Worm (Caenorhabditis elegans) whole organism, L1 larva: ENCODE measurements around the gene jmjd-4.

Experiments
- C04F5.9 ChIP-seq: sonication (generic microtip); optimal IDR thresholded peaks from 2 replicates; lab custom pipeline; 2016; ENCODE audit warnings: missing genetic modification characterization, missing compliant biosample characterization
- F16B12.6 ChIP-seq: fragments of 150-350 bp; optimal IDR thresholded peaks from 2 replicates; lab custom pipeline; 2014; ENCODE audit warnings: missing biosample characterization, missing genetic modification characterization
- aha-1 ChIP-seq: fragments of 150-350 bp; optimal IDR thresholded peaks from 2 replicates; lab custom pipeline; 2014; ENCODE audit warnings: missing biosample characterization, missing genetic modification characterization
- ama-1 ChIP-seq: fragments of 150-350 bp; optimal IDR thresholded peaks from 2 replicates; lab custom pipeline; 2014
- blmp-1 ChIP-seq: fragments of 150-350 bp; optimal IDR thresholded peaks from 2 replicates; lab custom pipeline; 2014; ENCODE audit warnings: missing biosample characterization, missing genetic modification characterization
- ceh-63 ChIP-seq: fragments of 200-800 bp; sonication (Bioruptor generic); optimal IDR thresholded peaks from 2 replicates; lab custom pipeline; 2018; ENCODE audit warnings: mild to moderate bottlenecking, missing genetic modification characterization, missing compliant biosample characterization
- ceh-8 ChIP-seq: fragments of 200-800 bp; sonication (Bioruptor generic); optimal IDR thresholded peaks from 2 replicates; lab custom pipeline; 2018; ENCODE audit warnings: mild to moderate bottlenecking, missing genetic modification characterization, moderate library complexity, missing compliant biosample characterization
- ceh-82 ChIP-seq, 3 experiments: fragments of 150-350 bp in 1 of 3; sonication (generic microtip) in 2 of 3; optimal IDR thresholded peaks; 2 replicates each; lab custom pipeline; 2014 to 2017; ENCODE audit warnings: missing biosample characterization in 3 of 3, missing genetic modification characterization in 3 of 3
- ceh-90 ChIP-seq: sonication (generic microtip); optimal IDR thresholded peaks from 2 replicates; lab custom pipeline; 2016; ENCODE audit warnings: missing genetic modification characterization, missing compliant biosample characterization
- dsc-1 ChIP-seq: sonication (generic microtip); optimal IDR thresholded peaks from 2 replicates; lab custom pipeline; 2016; ENCODE audit warnings: mild to moderate bottlenecking, missing genetic modification characterization, missing compliant biosample characterization
- efl-1 ChIP-seq, 4 experiments: fragments of 150-350 bp; optimal IDR thresholded peaks in 3 of 4; peaks in 1 of 4; 1 replicate in 1 of 4; 2 replicates in 3 of 4; lab custom pipeline; 2014; ENCODE audit warnings: missing biosample characterization in 2 of 4, missing genetic modification characterization in 2 of 4, missing genetic modification reagents in 2 of 4
- elt-2 ChIP-seq: sonication (generic microtip); optimal IDR thresholded peaks from 2 replicates; lab custom pipeline; 2016; ENCODE audit warnings: missing genetic modification characterization, mild to moderate bottlenecking, inconsistent platforms, missing compliant biosample characterization, missing genetic modification reagents
- fkh-10 ChIP-seq: sonication (generic microtip); optimal IDR thresholded peaks from 2 replicates; lab custom pipeline; 2017; ENCODE audit warnings: missing biosample characterization, missing genetic modification reagents, missing genetic modification characterization
- hlh-17 ChIP-seq: fragments of 200-800 bp; sonication (Bioruptor generic); optimal IDR thresholded peaks from 2 replicates; lab custom pipeline; 2018; ENCODE audit warnings: missing genetic modification characterization, mild to moderate bottlenecking, missing compliant biosample characterization, moderate library complexity, borderline replicate concordance
- isw-1 ChIP-seq: fragments of 200-800 bp; sonication (Bioruptor generic); IDR thresholded peaks from 2 replicates; pipeline ENCODE4 v1.3.6; 2022; ENCODE audit warnings: missing genetic modification characterization, missing compliant biosample characterization
- jun-1 ChIP-seq: fragments of 150-350 bp; optimal IDR thresholded peaks from 2 replicates; lab custom pipeline; 2014; ENCODE audit warnings: missing biosample characterization, missing genetic modification reagents, missing genetic modification characterization
- lin-13 ChIP-seq: fragments of 150-350 bp; optimal IDR thresholded peaks from 2 replicates; lab custom pipeline; 2014; ENCODE audit warnings: missing biosample characterization, missing genetic modification reagents, missing genetic modification characterization
- lin-14 ChIP-seq: fragments of 200-800 bp; sonication (Bioruptor generic); optimal IDR thresholded peaks from 2 replicates; lab custom pipeline; 2018; ENCODE audit warnings: mild to moderate bottlenecking, missing genetic modification characterization, moderate library complexity, missing compliant biosample characterization
- lin-35 ChIP-seq, 2 experiments: fragments of 150-350 bp; optimal IDR thresholded peaks; 2 replicates each; lab custom pipeline; 2014; ENCODE audit warnings: missing biosample characterization in 2 of 2, missing genetic modification characterization in 2 of 2, missing genetic modification reagents in 2 of 2
- lin-39 ChIP-seq: fragments of 150-350 bp; optimal IDR thresholded peaks from 2 replicates; lab custom pipeline; 2014; ENCODE audit warnings: missing biosample characterization, missing genetic modification reagents, missing genetic modification characterization
- lir-3 ChIP-seq: sonication (generic microtip); optimal IDR thresholded peaks from 2 replicates; lab custom pipeline; 2016; ENCODE audit warnings: mild to moderate bottlenecking, missing genetic modification characterization, moderate library complexity, missing compliant biosample characterization; ENCODE audit not compliant: poor library complexity
- lsy-2 ChIP-seq, 2 experiments: fragments of 150-350 bp; optimal IDR thresholded peaks; 2 replicates each; lab custom pipeline; 2014; ENCODE audit warnings: missing biosample characterization in 2 of 2, missing genetic modification characterization in 2 of 2
- mdl-1 ChIP-seq, 2 experiments: fragments of 150-350 bp; optimal IDR thresholded peaks; 2 replicates each; lab custom pipeline; 2014 to 2017; ENCODE audit warnings: missing biosample characterization in 2 of 2, missing genetic modification characterization in 2 of 2, inconsistent platforms in 1 of 2
- nhr-47 ChIP-seq: sonication (generic microtip); optimal IDR thresholded peaks from 2 replicates; lab custom pipeline; 2016; ENCODE audit warnings: mild to moderate bottlenecking, missing genetic modification characterization, moderate library complexity, missing compliant biosample characterization
- nhr-85 ChIP-seq: sonication (generic microtip); peaks from one replicate; lab custom pipeline; 2016; ENCODE audit warnings: missing genetic modification characterization, inconsistent platforms, missing compliant biosample characterization
- nhr-90 ChIP-seq: sonication (generic microtip); optimal IDR thresholded peaks from 2 replicates; lab custom pipeline; 2016; ENCODE audit warnings: mild to moderate bottlenecking, missing genetic modification characterization, missing compliant biosample characterization; ENCODE audit not compliant: poor library complexity
- pag-3 ChIP-seq: sonication (generic microtip); optimal IDR thresholded peaks from 2 replicates; lab custom pipeline; 2017; ENCODE audit warnings: missing genetic modification characterization, mild to moderate bottlenecking, missing compliant biosample characterization, antibody characterized with exemption, borderline replicate concordance; ENCODE audit not compliant: insufficient read depth
- pax-3 ChIP-seq: fragments of 200-800 bp; sonication (Bioruptor generic); optimal IDR thresholded peaks from 2 replicates; lab custom pipeline; 2018; ENCODE audit warnings: mild to moderate bottlenecking, missing genetic modification characterization, moderate library complexity, missing compliant biosample characterization
- pqm-1 ChIP-seq: sonication (generic microtip); optimal IDR thresholded peaks from 3 replicates; lab custom pipeline; 2017; ENCODE audit warnings: missing biosample characterization, missing genetic modification characterization
- skn-1 ChIP-seq: fragments of 150-350 bp; optimal IDR thresholded peaks from 2 replicates; lab custom pipeline; 2014; ENCODE audit warnings: missing biosample characterization, missing genetic modification characterization
- sox-4 ChIP-seq: sonication (generic microtip); optimal IDR thresholded peaks from 2 replicates; lab custom pipeline; 2016; ENCODE audit warnings: missing genetic modification characterization, missing compliant biosample characterization
- swsn-7 ChIP-seq: sonication (generic microtip); optimal IDR thresholded peaks from 2 replicates; lab custom pipeline; 2016; ENCODE audit warnings: missing genetic modification characterization, missing compliant biosample characterization
- unc-130 ChIP-seq: fragments of 150-350 bp; optimal IDR thresholded peaks from 2 replicates; lab custom pipeline; 2017; ENCODE audit warnings: missing biosample characterization, missing genetic modification characterization, inconsistent platforms
- unc-30 ChIP-seq: sonication (generic microtip); optimal IDR thresholded peaks from 2 replicates; lab custom pipeline; 2017; ENCODE audit warnings: missing biosample characterization, missing genetic modification characterization
- unc-86 ChIP-seq: sonication (generic microtip); optimal IDR thresholded peaks from 2 replicates; lab custom pipeline; 2016; ENCODE audit warnings: missing genetic modification characterization, missing compliant biosample characterization
- unc-98 ChIP-seq: fragments of 200-800 bp; sonication (Bioruptor generic); IDR thresholded peaks from 2 replicates; pipeline ENCODE4 v1.3.6; 2022; ENCODE audit warnings: missing genetic modification characterization, missing compliant biosample characterization
- xbp-1 ChIP-seq: sonication (generic microtip); optimal IDR thresholded peaks from 2 replicates; lab custom pipeline; 2016; ENCODE audit warnings: missing genetic modification characterization, missing compliant biosample characterization
- zag-1 ChIP-seq: fragments of 150-350 bp; optimal IDR thresholded peaks from 2 replicates; lab custom pipeline; 2014; ENCODE audit warnings: missing biosample characterization, missing genetic modification characterization
- ztf-4 ChIP-seq: fragments of 150-350 bp; optimal IDR thresholded peaks from 2 replicates; lab custom pipeline; 2014; ENCODE audit warnings: missing biosample characterization, missing genetic modification characterization

Gene jmjd-4

ce11 chrIII:10355382-10355781 lies 21.6 kb upstream of the jmjd-4 start, which contains the start of gene spp-1:
TSS of gene spp-1 (minus strand) at chrIII:10355668.
- TF ChIP-seq lin-35 (GFP tag; optimal IDR thresholded peaks at IDR 0.05; lab: Kevin White, UChicago), result peak in 1 of 2 experiments; percentile 26
- peak; percentile 37 for TF ChIP-seq ama-1
- TF ChIP-seq lsy-2 (tag; optimal IDR thresholded peaks at IDR 0.05; lab: Kevin White, UChicago), result peak in 1 of 2 experiments; percentile 3
- TF ChIP-seq jun-1 (tag; lab: Kevin White, UChicago), result no peak
- TF ChIP-seq pqm-1 (tag; lab: Kevin White, UChicago), result peak; percentile 44
- no peak for TF ChIP-seq ceh-63 (GFP tag; lab: Kevin White, UChicago)
- TF ChIP-seq efl-1 (optimal IDR thresholded peaks at IDR 0.05; lab: Kevin White, UChicago), result no peak
- TF ChIP-seq efl-1 (GFP tag; optimal IDR thresholded peaks at IDR 0.05 in 1 of 2; lab: Kevin White, UChicago), result peak in 1 of 2 experiments; percentile 35
- peak; percentile 83 for TF ChIP-seq elt-2 (tag; lab: Kevin White, UChicago)

ce11 chrIII:10354591-10354990 lies 20.8 kb upstream of the jmjd-4 start:
- TF ChIP-seq nhr-90 (no peak), lin-14 (GFP tag; lab: Kevin White, UChicago) (no peak), hlh-17 (no peak), isw-1 (GFP tag; lab: Robert Waterston, UW) (no peak), nhr-47 (no peak), unc-86 (tag; lab: Kevin White, UChicago) (no peak), ceh-82 (tag; optimal IDR thresholded peaks at IDR 0.05; lab: Kevin White, UChicago) (no peak)
- TF ChIP-seq, all 84 proteins: peak for 0

- TF ChIP-seq efl-1 (optimal IDR thresholded peaks at IDR 0.05; lab: Kevin White, UChicago) (no peak), efl-1 (GFP tag; optimal IDR thresholded peaks at IDR 0.05 in 1 of 2; lab: Kevin White, UChicago) (peak in 1 of 2 experiments; percentile 22), xbp-1 (no peak), blmp-1 (tag; lab: Kevin White, UChicago) (peak; percentile 79), lin-39 (no peak), unc-30 (tag; lab: Kevin White, UChicago) (no peak), zag-1 (tag; lab: Kevin White, UChicago) (no peak)
Measured at ce11 chrIII:10353423-10353822, 19.6 kb upstream of the jmjd-4 start.

ce11 chrIII:10351595-10352207 lies 17.9 kb upstream of the jmjd-4 start, which contains the start of gene T07C4.3:
TSS of gene T07C4.3 (plus strand) at chrIII:10352157.
- TF ChIP-seq unc-98 (GFP tag; lab: Robert Waterston, UW) (no peak), lin-35 (GFP tag; optimal IDR thresholded peaks at IDR 0.05; lab: Kevin White, UChicago) (no peak), jun-1 (tag; lab: Kevin White, UChicago) (no peak), lir-3 (tag; lab: Kevin White, UChicago) (no peak), C04F5.9 (tag; lab: Kevin White, UChicago) (no peak), F16B12.6 (tag; lab: Kevin White, UChicago) (no peak), nhr-85 (tag; lab: Kevin White, UChicago) (no peak), mdl-1 (tag; optimal IDR thresholded peaks at IDR 0.05; lab: Kevin White, UChicago) (no peak), unc-30 (tag; lab: Kevin White, UChicago) (no peak), ceh-8 (no peak), isw-1 (GFP tag; lab: Robert Waterston, UW) (no peak), ceh-90 (no peak)

- TF ChIP-seq lin-13 (GFP tag; lab: Kevin White, UChicago) (no peak), C04F5.9 (tag; lab: Kevin White, UChicago) (no peak), pax-3 (no peak), unc-130 (tag; lab: Kevin White, UChicago) (no peak), sox-4 (tag; lab: Kevin White, UChicago) (no peak), pag-3 (no peak), elt-2 (tag; lab: Kevin White, UChicago) (no peak), skn-1 (tag; lab: Kevin White, UChicago) (no peak), swsn-7 (tag; lab: Kevin White, UChicago) (no peak), fkh-10 (GFP tag; lab: Kevin White, UChicago) (no peak), lir-3 (tag; lab: Kevin White, UChicago) (no peak), dsc-1 (tag; lab: Kevin White, UChicago) (no peak), aha-1 (no peak), ceh-82 (tag; optimal IDR thresholded peaks at IDR 0.05; lab: Kevin White, UChicago) (no peak), nhr-90 (no peak), ztf-4 (tag; lab: Kevin White, UChicago) (no peak)
Measured at ce11 chrIII:10347049-10347448, 13.2 kb upstream of the jmjd-4 start, which contains the start of gene tbx-8. TSS of gene tbx-8 (plus strand) at chrIII:10347349.
